Fruit fly (Drosophila melanogaster): Measurements from ENCODE around the gene CG7140.

Gene CG7140

DNA sequence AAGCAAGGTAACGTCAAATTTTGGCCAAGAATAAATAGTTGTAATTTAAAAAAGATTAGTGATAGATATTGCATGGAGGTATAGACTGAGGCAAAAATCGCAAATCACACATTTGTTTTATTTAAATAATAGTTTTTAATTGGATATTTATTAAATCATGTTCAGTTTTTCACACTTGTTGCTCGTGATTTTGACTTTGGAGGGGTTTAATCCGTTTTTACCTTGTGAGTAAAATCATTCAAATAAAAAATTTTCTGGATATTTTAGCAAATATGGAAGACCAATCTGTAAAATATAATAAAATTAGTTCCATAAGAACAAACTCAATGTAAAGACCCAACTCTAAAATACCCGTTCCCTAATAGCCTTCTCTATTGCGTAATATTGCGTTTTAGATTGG is at the start of gene CG7140:
Gene CG7140 (minus strand): TSS at position 101 of the 400 bp plus-strand sequence.
- TF ChIP-seq Hr96 (GFP tag; optimal IDR thresholded peaks at IDR 0.05) (no peak), CG5204 (GFP tag; optimal IDR thresholded peaks at IDR 0.05) (no peak), tj (GFP tag; optimal IDR thresholded peaks at IDR 0.05) (no peak), CG14711 (tag; optimal IDR thresholded peaks at IDR 0.05) (no peak), kay (GFP tag; ENCODE audit: borderline replicate concordance) (no peak), CG7101 (tag; optimal IDR thresholded peaks at IDR 0.05) (no peak)

DNA sequence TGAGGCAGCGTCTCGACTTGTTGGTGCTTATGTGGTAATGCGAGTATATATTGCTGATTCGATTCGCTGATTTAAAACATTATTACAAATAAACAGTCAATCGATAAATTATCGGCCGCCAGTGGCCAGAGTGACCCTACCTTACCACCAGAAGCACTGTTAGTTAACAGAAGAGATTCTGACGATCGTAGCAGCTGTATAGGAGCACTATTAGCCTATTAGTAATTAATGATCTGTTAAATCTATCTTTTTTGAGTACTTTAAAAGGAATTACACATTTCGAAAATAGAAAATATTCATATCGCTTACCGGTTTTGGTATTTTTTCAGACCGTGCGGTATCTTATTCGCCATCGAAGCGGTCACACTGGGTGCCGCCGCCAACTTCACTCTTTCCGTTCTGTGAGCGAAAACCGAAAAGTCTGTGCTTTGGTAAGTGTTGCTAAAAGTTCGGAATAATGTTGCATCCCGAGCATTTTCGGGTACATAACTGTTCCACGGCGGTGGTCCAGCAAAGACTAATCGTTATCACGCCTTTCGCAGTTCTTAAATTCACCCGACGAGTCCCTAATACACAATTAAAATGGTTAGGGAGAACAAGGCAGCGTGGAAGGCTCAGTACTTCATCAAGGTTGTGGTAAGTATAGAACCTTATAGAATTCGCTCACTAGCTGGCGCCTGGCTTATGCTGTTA is 47.7 kb upstream of the CG7140 start, which contains the start of the genes CG7130 and RpLP0:
Gene CG7130 (minus strand): TSS at position 51 of the 693 bp plus-strand sequence.
Gene RpLP0 (plus strand): TSS at position 162 of the 693 bp plus-strand sequence.
- TF ChIP-seq cic (GFP tag; optimal IDR thresholded peaks at IDR 0.05), result peak; percentile 59
- TF ChIP-seq CG7101 (tag; optimal IDR thresholded peaks at IDR 0.05), result peak; percentile 91
- TF ChIP-seq cnc (optimal IDR thresholded peaks at IDR 0.05), result no peak
- TF ChIP-seq toe (GFP tag; optimal IDR thresholded peaks at IDR 0.05), result peak; percentile 88
- TF ChIP-seq Mnt (GFP tag; optimal IDR thresholded peaks at IDR 0.05), result peak; percentile 92
- TF ChIP-seq Clk (GFP tag; optimal IDR thresholded peaks at IDR 0.05), result peak; percentile 73
- TF ChIP-seq CG1620 (GFP tag; optimal IDR thresholded peaks at IDR 0.05), result peak; percentile 90
- TF ChIP-seq CG12768 (GFP tag; optimal IDR thresholded peaks at IDR 0.05), result peak; percentile 87
- peak; percentile 93 for TF ChIP-seq Crg-1 (GFP tag; optimal IDR thresholded peaks at IDR 0.05)
- TF ChIP-seq tj (GFP tag; optimal IDR thresholded peaks at IDR 0.05), result peak; percentile 75
- TF ChIP-seq bab1 (GFP tag; optimal IDR thresholded peaks at IDR 0.05), result peak; percentile 87
- peak; percentile 81 for TF ChIP-seq pad (GFP tag; optimal IDR thresholded peaks at IDR 0.05)
- peak; percentile 84 for TF ChIP-seq CG5204 (GFP tag; optimal IDR thresholded peaks at IDR 0.05)
- peak; percentile 76 for TF ChIP-seq CG33017 (tag; optimal IDR thresholded peaks at IDR 0.05)
- TF ChIP-seq CG7045 (GFP tag; optimal IDR thresholded peaks at IDR 0.05), result peak; percentile 93
- TF ChIP-seq ovo (GFP tag; optimal IDR thresholded peaks at IDR 0.05), result peak; percentile 89
- peak; percentile 92 for TF ChIP-seq Hr96 (GFP tag; optimal IDR thresholded peaks at IDR 0.05)
- peak; percentile 74 for TF ChIP-seq CG14711 (tag; optimal IDR thresholded peaks at IDR 0.05)
- TF ChIP-seq CG11617 (GFP tag; optimal IDR thresholded peaks at IDR 0.05), result peak; percentile 92
- no peak for TF ChIP-seq kay (GFP tag; ENCODE audit: borderline replicate concordance)

- TF ChIP-seq bab1 (GFP tag; optimal IDR thresholded peaks at IDR 0.05), result peak; percentile 64
- TF ChIP-seq kay (GFP tag; ENCODE audit: borderline replicate concordance), result peak; percentile 95
- TF ChIP-seq pad (GFP tag; optimal IDR thresholded peaks at IDR 0.05), result no peak
- TF ChIP-seq CG7045 (GFP tag; optimal IDR thresholded peaks at IDR 0.05), result no peak
- no peak for TF ChIP-seq CG7101 (tag; optimal IDR thresholded peaks at IDR 0.05)
- no peak for TF ChIP-seq ovo (GFP tag; optimal IDR thresholded peaks at IDR 0.05)
- peak; percentile 35 for TF ChIP-seq tj (GFP tag; optimal IDR thresholded peaks at IDR 0.05)
- TF ChIP-seq cnc (optimal IDR thresholded peaks at IDR 0.05), result no peak
- TF ChIP-seq CG11617 (GFP tag; optimal IDR thresholded peaks at IDR 0.05), result no peak
- peak; percentile 28 for TF ChIP-seq CG14711 (tag; optimal IDR thresholded peaks at IDR 0.05)
- TF ChIP-seq CG5204 (GFP tag; optimal IDR thresholded peaks at IDR 0.05), result no peak
- no peak for TF ChIP-seq cic (GFP tag; optimal IDR thresholded peaks at IDR 0.05)
- peak; percentile 13 for TF ChIP-seq CG33017 (tag; optimal IDR thresholded peaks at IDR 0.05)
- TF ChIP-seq Mnt (GFP tag; optimal IDR thresholded peaks at IDR 0.05), result peak; percentile 16
Observed at dm6 chr3L:22074347-22074971, 46.3 kb upstream of the CG7140 start, which contains the start of gene CG7133. CG7133 (minus strand) TSS chr3L:22074523.

DNA sequence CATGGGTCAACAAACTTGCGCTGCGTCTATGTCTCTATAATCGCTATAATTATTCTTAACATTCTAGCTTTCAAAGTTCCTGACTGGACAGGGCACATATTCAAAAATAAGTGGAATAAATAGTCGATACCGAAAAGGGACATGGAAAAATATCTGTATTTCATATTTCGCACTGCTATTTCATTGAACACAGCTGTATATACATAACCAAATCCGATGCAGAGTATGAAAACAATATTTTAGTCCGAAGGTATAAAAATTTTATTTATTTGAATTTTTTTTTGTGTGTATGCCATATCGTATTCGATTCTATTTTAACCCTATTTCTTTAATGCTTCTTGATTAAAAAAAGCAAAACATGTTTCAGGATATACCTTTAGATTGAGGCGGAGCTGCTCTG is 44.7 kb upstream of the CG7140 start:
- no peak for TF ChIP-seq toe (GFP tag; optimal IDR thresholded peaks at IDR 0.05)
- no peak for TF ChIP-seq ovo (GFP tag; optimal IDR thresholded peaks at IDR 0.05)
- TF ChIP-seq pad (GFP tag; optimal IDR thresholded peaks at IDR 0.05), result no peak
- no peak for TF ChIP-seq cnc (optimal IDR thresholded peaks at IDR 0.05)
- no peak for TF ChIP-seq Crg-1 (GFP tag; optimal IDR thresholded peaks at IDR 0.05)
- no peak for TF ChIP-seq CG1620 (GFP tag; optimal IDR thresholded peaks at IDR 0.05)
- no peak for TF ChIP-seq kay (GFP tag; ENCODE audit: borderline replicate concordance)
- TF ChIP-seq Hr96 (GFP tag; optimal IDR thresholded peaks at IDR 0.05), result no peak
- no peak for TF ChIP-seq CG14711 (tag; optimal IDR thresholded peaks at IDR 0.05)
- TF ChIP-seq CG12768 (GFP tag; optimal IDR thresholded peaks at IDR 0.05), result no peak
- TF ChIP-seq Mnt (GFP tag; optimal IDR thresholded peaks at IDR 0.05), result no peak
- no peak for TF ChIP-seq CG7045 (GFP tag; optimal IDR thresholded peaks at IDR 0.05)
- no peak for TF ChIP-seq Clk (GFP tag; optimal IDR thresholded peaks at IDR 0.05)
- TF ChIP-seq CG7101 (tag; optimal IDR thresholded peaks at IDR 0.05), result no peak
- TF ChIP-seq CG33017 (tag; optimal IDR thresholded peaks at IDR 0.05), result no peak
- no peak for TF ChIP-seq bab1 (GFP tag; optimal IDR thresholded peaks at IDR 0.05)

DNA sequence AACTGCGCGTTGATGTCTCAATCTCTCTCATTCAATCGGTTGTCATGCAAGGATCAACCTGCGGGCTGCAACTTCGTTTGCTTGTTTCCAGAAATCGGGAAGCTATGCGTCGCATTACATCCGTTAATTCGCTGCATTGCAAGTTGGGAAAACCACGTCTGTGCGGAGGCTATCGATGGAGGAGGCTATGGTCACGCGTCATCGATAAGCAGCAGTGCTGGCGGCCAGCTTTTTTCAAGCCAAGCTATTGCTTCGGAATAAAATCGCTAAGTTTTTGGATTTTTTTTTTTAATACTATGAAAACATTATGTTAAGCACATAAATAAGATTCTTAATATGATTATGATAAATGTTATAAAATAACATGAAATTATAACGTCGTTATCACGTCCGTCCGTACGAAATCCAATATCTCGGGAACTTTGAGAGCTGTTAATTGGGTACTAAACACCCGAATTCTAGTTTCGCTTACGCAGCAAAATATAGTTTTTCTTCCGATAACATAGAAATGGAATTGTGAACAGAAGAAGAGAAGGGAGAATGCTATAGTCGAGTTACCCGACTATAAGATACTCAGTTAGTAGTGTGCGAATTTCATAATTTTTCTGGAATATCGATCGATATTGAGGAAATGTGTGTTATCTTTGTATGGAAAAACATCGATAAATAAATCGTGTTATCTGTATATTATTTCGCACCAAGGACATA is 43.7 kb upstream of the CG7140 start, which contains the start of gene CG7139:
Gene CG7139 (minus strand): TSS at position 162 of the 708 bp plus-strand sequence.
- TF ChIP-seq tj (GFP tag; optimal IDR thresholded peaks at IDR 0.05) (peak; percentile 87), CG12768 (GFP tag; optimal IDR thresholded peaks at IDR 0.05) (peak; percentile 5), bab1 (GFP tag; optimal IDR thresholded peaks at IDR 0.05) (peak; percentile 49), toe (GFP tag; optimal IDR thresholded peaks at IDR 0.05) (peak; percentile 62), cic (GFP tag; optimal IDR thresholded peaks at IDR 0.05) (peak; percentile 11), pad (GFP tag; optimal IDR thresholded peaks at IDR 0.05) (no peak), Clk (GFP tag; optimal IDR thresholded peaks at IDR 0.05) (no peak), kay (GFP tag; ENCODE audit: borderline replicate concordance) (peak; percentile 95), Crg-1 (GFP tag; optimal IDR thresholded peaks at IDR 0.05) (no peak), CG11617 (GFP tag; optimal IDR thresholded peaks at IDR 0.05) (peak; percentile 31), Hr96 (GFP tag; optimal IDR thresholded peaks at IDR 0.05) (peak; percentile 30), CG5204 (GFP tag; optimal IDR thresholded peaks at IDR 0.05) (no peak), Mnt (GFP tag; optimal IDR thresholded peaks at IDR 0.05) (peak; percentile 15)
